Fruit fly (Drosophila melanogaster) whole organism, embryonic: ENCODE data around the gene Sprn.

ENCODE experiments used
- Adf1 ChIP-seq: fragments of 200-800 bp; sonication (Bioruptor generic); IDR thresholded peaks from 2 replicates; pipeline ENCODE4 v1.3.6; 2022; ENCODE audit warnings: missing biosample characterization, missing genetic modification characterization
- CG12155 ChIP-seq: fragments of 200-800 bp; sonication (Bioruptor generic); optimal IDR thresholded peaks from 3 replicates; lab custom pipeline; 2016; ENCODE audit warnings: missing biosample characterization, missing genetic modification characterization
- CG4328 ChIP-seq: fragments of 200-800 bp; sonication (Bioruptor generic); optimal IDR thresholded peaks from 3 replicates; lab custom pipeline; 2017; ENCODE audit warnings: missing biosample characterization, missing genetic modification reagents, missing genetic modification characterization
- Gug ChIP-seq: fragments of 200-800 bp; sonication (Bioruptor generic); IDR thresholded peaks from 4 replicates; pipeline ENCODE4 v1.3.6; 2022; ENCODE audit warnings: missing biosample characterization, missing genetic modification characterization
- Sry-β ChIP-seq: fragments of 200-800 bp; sonication (Bioruptor generic); optimal IDR thresholded peaks from 2 replicates; lab custom pipeline; 2018; ENCODE audit warnings: missing biosample characterization, mild to moderate bottlenecking, missing genetic modification characterization, moderate library complexity
- org-1 ChIP-seq: fragments of 200-800 bp; sonication (Bioruptor generic); optimal IDR thresholded peaks from 2 replicates; lab custom pipeline; 2017; ENCODE audit warnings: missing biosample characterization, missing genetic modification characterization

DNA sequence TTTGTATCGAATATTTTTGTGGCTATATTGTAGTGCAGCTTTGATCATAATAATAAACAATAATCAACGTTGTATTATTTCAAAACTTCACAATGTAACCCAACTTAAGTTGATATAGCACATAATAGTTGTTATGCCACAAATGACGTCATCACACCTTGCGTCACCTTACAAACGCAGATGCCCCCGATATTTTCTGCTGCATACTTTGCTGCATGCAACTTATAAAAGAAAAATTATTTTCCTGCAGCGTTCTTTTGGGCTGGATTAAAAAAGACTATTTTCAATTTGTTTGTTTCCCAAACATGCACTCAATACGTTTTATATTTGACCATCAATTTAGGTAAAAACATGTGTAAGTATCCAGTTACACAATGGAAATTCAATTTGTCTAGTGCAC, 39.3 kb downstream of the Sprn start:
- TF ChIP-seq CG4328 (GFP tag; lab: Kevin White, UChicago) (no peak), CG12155 (GFP tag; lab: Kevin White, UChicago) (no peak), Sry-β (GFP tag; lab: Kevin White, UChicago) (no peak), Adf1 (no peak), Gug (GFP tag; lab: Robert Waterston, UW) (no peak), org-1 (GFP tag; lab: Kevin White, UChicago) (no peak)
